Worm (Caenorhabditis elegans) whole organism, L4 larva: ENCODE results near the gene msp-31.

Source experiments
- ama-1 ChIP-seq: fragments of 150-350 bp; optimal IDR thresholded peaks from 2 replicates; lab custom pipeline; 2014; ENCODE audit warnings: inconsistent platforms, mixed read lengths
- set-16 ChIP-seq: fragments of 200-800 bp; sonication (Bioruptor generic); IDR thresholded peaks from 2 replicates; pipeline ENCODE4 v1.3.6; 2022; ENCODE audit warnings: missing genetic modification reagents, missing genetic modification characterization, missing compliant biosample characterization
- snpc-1.2 ChIP-seq: fragments of 200-800 bp; sonication (Bioruptor generic); IDR thresholded peaks from 2 replicates; pipeline ENCODE4 v1.3.6; 2022; ENCODE audit warnings: missing genetic modification reagents, missing genetic modification characterization, missing compliant biosample characterization
- spr-3 ChIP-seq: fragments of 200-800 bp; sonication (Bioruptor generic); optimal IDR thresholded peaks from 2 replicates; lab custom pipeline; 2018; ENCODE audit warnings: mild to moderate bottlenecking, missing genetic modification characterization, missing compliant biosample characterization

msp-31 gene

DNA sequence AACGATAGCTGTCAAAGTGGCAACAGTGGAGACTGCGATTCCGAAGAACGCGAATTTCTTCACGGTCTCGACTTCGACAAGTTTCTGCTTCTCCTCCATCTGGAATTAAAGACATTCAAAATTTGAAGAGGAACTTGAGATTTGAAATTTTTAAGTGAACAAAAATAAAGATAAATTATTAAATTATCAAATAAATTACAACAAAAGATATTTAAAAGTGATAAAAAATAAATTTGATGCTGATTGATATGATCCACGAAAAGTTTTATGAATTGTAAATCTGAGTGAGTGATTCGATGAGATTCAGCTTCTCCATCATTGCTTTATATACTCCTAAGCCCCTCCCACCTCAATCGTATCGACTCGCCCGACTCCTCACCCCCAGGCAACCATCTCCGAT is 48.9 kb downstream of the msp-31 start, which contains the start of gene col-17 (continued):
- TF ChIP-seq spr-3 (GFP tag; lab: Kevin White, UChicago), result no peak
- no peak for TF ChIP-seq ama-1 (lab: Kevin White, UChicago)

- TF ChIP-seq snpc-1.2 (GFP tag; lab: Robert Waterston, UW), result 0 out of 2 replicates have a peak, but pooled peaks have one; percentile 23
- TF ChIP-seq set-16 (GFP tag; lab: Robert Waterston, UW), result peak; percentile 97
Measured at ce11 chrII:4866819-4867218, 49.5 kb downstream of the msp-31 start.
